Worm (Caenorhabditis elegans) whole organism, mixed stage, embryonic: ENCODE measurements around the gene srv-21.

Source experiments
- cnd-1 ChIP-seq: fragments of 200-800 bp; sonication (Bioruptor generic); optimal IDR thresholded peaks from 2 replicates; lab custom pipeline; 2018; ENCODE audit warnings: mild to moderate bottlenecking, missing genetic modification characterization, missing compliant biosample characterization
- elt-1 ChIP-seq: sonication (generic microtip); optimal IDR thresholded peaks from 2 replicates; lab custom pipeline; 2017; ENCODE audit warnings: missing genetic modification characterization, mild to moderate bottlenecking, missing compliant biosample characterization, antibody characterized with exemption, moderate library complexity, borderline replicate concordance; ENCODE audit not compliant: insufficient read depth
- flh-1 ChIP-seq: fragments of 200-800 bp; sonication (Bioruptor generic); optimal IDR thresholded peaks from 2 replicates; lab custom pipeline; 2018; ENCODE audit warnings: mild to moderate bottlenecking, missing genetic modification characterization, moderate library complexity, missing compliant biosample characterization
- mab-5 ChIP-seq: fragments of 150-350 bp; optimal IDR thresholded peaks from 2 replicates; lab custom pipeline; 2014; ENCODE audit warnings: missing biosample characterization, missing genetic modification characterization
- nhr-76 ChIP-seq: sonication (generic microtip); optimal IDR thresholded peaks from 2 replicates; lab custom pipeline; 2017; ENCODE audit warnings: missing biosample characterization, missing genetic modification characterization
- sem-2 ChIP-seq: fragments of 200-800 bp; sonication (Bioruptor generic); optimal IDR thresholded peaks from 2 replicates; lab custom pipeline; 2018; ENCODE audit warnings: mild to moderate bottlenecking, missing genetic modification characterization, missing compliant biosample characterization
- unc-120 ChIP-seq: sonication (generic microtip); optimal IDR thresholded peaks from 2 replicates; lab custom pipeline; 2017; ENCODE audit warnings: missing genetic modification characterization, missing compliant biosample characterization; ENCODE audit not compliant: poor library complexity, severe bottlenecking
- unc-39 ChIP-seq: fragments of 150-350 bp; optimal IDR thresholded peaks from 2 replicates; lab custom pipeline; 2014; ENCODE audit warnings: missing biosample characterization, missing genetic modification characterization
- unc-62 ChIP-seq: fragments of 150-350 bp; optimal IDR thresholded peaks from 2 replicates; lab custom pipeline; 2014; ENCODE audit warnings: missing biosample characterization, missing genetic modification reagents, missing genetic modification characterization
- ztf-11 ChIP-seq: fragments of 150-350 bp; optimal IDR thresholded peaks from 2 replicates; lab custom pipeline; 2014; ENCODE audit warnings: missing biosample characterization, missing genetic modification characterization

The srv-21 gene

DNA sequence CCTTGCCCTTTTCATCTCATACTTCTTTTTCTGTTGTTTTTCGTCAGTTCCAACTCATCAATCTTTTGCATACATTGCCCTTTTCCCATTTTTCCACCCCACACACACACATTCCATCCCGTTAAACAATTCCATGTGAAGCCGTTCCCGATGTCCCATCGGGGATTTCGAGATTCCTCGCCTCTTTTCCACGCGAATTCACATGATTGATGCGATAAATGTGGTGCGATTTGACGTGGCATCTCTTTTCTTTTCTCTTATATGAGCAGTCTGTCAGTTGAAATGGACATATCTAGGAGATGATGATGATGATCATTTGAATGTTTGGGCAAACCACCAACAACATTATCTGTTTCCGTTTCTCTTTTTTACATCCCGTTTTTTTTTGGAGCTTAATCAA, 43.0 kb downstream of the srv-21 start:
- no peak for TF ChIP-seq sem-2 (GFP tag; lab: Kevin White, UChicago)
- TF ChIP-seq unc-120 (tag; lab: Kevin White, UChicago): no peak
- TF ChIP-seq unc-39 (tag; lab: Kevin White, UChicago): no peak
- TF ChIP-seq nhr-76 (tag; lab: Kevin White, UChicago): no peak
- TF ChIP-seq mab-5 (tag; lab: Kevin White, UChicago): no peak

DNA sequence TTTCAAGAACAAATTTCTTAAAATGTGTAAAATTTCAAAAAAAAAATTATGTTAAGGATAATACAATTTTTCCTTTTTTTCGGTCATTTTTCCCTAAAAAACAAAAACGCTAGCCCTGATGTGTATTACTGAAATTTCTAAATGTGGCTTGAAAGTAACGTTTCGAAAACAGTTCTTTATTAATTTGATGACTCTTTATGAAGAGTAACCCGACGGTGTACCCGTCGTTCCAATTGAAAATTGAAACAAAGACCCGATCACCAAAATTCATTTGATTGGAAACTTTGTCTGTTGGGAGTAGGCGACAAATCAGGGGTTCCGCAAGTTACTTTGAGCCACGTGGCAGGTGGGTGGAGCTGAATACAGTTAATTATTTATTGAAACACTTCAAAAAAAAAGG, 44.3 kb downstream of the srv-21 start:
- TF ChIP-seq unc-62: no peak
- TF ChIP-seq flh-1 (GFP tag; lab: Kevin White, UChicago): no peak
- TF ChIP-seq cnd-1: no peak
- no peak for TF ChIP-seq elt-1 (tag; lab: Kevin White, UChicago)
- no peak for TF ChIP-seq ztf-11 (tag; lab: Kevin White, UChicago)
- no peak for TF ChIP-seq nhr-76 (tag; lab: Kevin White, UChicago)
